Worm (Caenorhabditis elegans) whole organism, L1 larva: ENCODE measurements around the gene F09F7.6.
A peak's percentile ranks its signal among the peaks of the same experiment; 100 is the strongest.

Experiments used
- elt-2 ChIP-seq: sonication (generic microtip); optimal IDR thresholded peaks from 2 replicates; lab custom pipeline; 2016; ENCODE audit warnings: missing genetic modification characterization, mild to moderate bottlenecking, inconsistent platforms, missing compliant biosample characterization, missing genetic modification reagents
- fkh-10 ChIP-seq: sonication (generic microtip); optimal IDR thresholded peaks from 2 replicates; lab custom pipeline; 2017; ENCODE audit warnings: missing biosample characterization, missing genetic modification reagents, missing genetic modification characterization
- nhr-90 ChIP-seq: sonication (generic microtip); optimal IDR thresholded peaks from 2 replicates; lab custom pipeline; 2016; ENCODE audit warnings: mild to moderate bottlenecking, missing genetic modification characterization, missing compliant biosample characterization; ENCODE audit not compliant: poor library complexity
- snpc-4 ChIP-seq: fragments of 150-350 bp; optimal IDR thresholded peaks from 2 replicates; lab custom pipeline; 2014; ENCODE audit warnings: missing biosample characterization, missing genetic modification characterization
- unc-62 ChIP-seq: fragments of 150-350 bp; optimal IDR thresholded peaks from 2 replicates; lab custom pipeline; 2014; ENCODE audit warnings: missing biosample characterization, missing genetic modification reagents, missing genetic modification characterization

DNA sequence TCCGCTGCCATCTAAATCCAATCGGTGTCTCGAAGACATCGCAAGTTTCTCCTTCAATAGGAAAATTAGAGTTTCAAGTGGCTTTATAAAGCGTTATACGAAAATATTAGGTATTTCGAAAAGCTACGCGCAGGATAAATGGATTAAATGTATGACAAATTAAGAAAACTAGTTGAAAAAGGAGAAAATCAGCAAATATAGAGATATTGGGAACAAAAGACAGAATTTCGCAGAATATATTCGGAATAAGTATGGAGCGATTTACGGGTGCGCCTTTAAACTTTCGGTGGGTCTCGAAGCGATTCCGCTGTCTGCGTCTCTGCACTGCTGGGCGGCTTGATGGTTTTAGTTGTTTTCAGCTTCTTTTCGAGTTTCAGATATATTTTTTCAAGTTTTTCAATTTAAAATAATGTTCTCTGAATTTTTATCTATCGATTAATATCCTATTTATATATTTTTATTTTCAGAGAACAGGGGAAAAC is 39.8 kb upstream of the F09F7.6 start, which contains the start of the genes ddx-15 and ucr-1:
- peak; percentile 32 for TF ChIP-seq snpc-4 (tag; lab: Kevin White, UChicago)
- TF ChIP-seq nhr-90 (tag; lab: Kevin White, UChicago): peak; percentile 34
- no peak for TF ChIP-seq unc-62 (GFP tag; lab: Kevin White, UChicago)
- TF ChIP-seq fkh-10 (GFP tag; lab: Kevin White, UChicago): no peak
- peak; percentile 2 for TF ChIP-seq elt-2
